In genomic region chr2L:3914655-3915054, dm6 we compare ENCODE assay signal across 2 fruit fly cellular contexts.
TF ChIP-seq lines count a peak whose summit lies in the region.

No protein-coding gene starts in this region.

- TF ChIP-seq CTCF in whole organism, embryonic (GFP tag; optimal IDR thresholded peaks at IDR 0.05; lab: Kevin White, UChicago), result no peak

TF ChIP-seq in whole organism, embryonic, 481 proteins besides CTCF, POLR2A, EP300 and RAD21:
- TF ChIP-seq CG12104 (GFP tag; optimal IDR thresholded peaks at IDR 0.05; lab: Kevin White, UChicago) (no peak), CG8478 (optimal IDR thresholded peaks at IDR 0.05; lab: Kevin White, UChicago) (peak; percentile 61), CG4360 (GFP tag; IDR thresholded peaks at IDR 0.05; lab: Robert Waterston, UW) (peak; percentile 76), Ets65A (GFP tag; lab: Kevin White, UChicago) (peak; percentile 88)

TF ChIP-seq in whole organism, wandering third instar larva, 38 proteins besides CTCF, POLR2A, EP300 and RAD21:
- peak; percentile 66 for TF ChIP-seq Dfd (GFP tag; optimal IDR thresholded peaks at IDR 0.05; lab: Kevin White, UChicago)
- no peak for TF ChIP-seq Rel (GFP tag; optimal IDR thresholded peaks at IDR 0.05; lab: Kevin White, UChicago)
- no peak for TF ChIP-seq Rel (tag; optimal IDR thresholded peaks at IDR 0.05; lab: Kevin White, UChicago)
TF ChIP-seq in whole organism, wandering third instar larva: peak in this region for 1.

Comparison
In these comparisons a context has a peak if more than half of its experiments do, and no peak if none do; other contexts are left out.
1. Of the 10 proteins assayed by ChIP-seq in both whole organism, embryonic and whole organism, wandering third instar larva: peak only in whole organism, embryonic: none; only in whole organism, wandering third instar larva: Dfd; in both: none; in neither: 9.